Fruit fly (Drosophila melanogaster): Measurements from ENCODE around the gene Bka.

Bka gene

DNA sequence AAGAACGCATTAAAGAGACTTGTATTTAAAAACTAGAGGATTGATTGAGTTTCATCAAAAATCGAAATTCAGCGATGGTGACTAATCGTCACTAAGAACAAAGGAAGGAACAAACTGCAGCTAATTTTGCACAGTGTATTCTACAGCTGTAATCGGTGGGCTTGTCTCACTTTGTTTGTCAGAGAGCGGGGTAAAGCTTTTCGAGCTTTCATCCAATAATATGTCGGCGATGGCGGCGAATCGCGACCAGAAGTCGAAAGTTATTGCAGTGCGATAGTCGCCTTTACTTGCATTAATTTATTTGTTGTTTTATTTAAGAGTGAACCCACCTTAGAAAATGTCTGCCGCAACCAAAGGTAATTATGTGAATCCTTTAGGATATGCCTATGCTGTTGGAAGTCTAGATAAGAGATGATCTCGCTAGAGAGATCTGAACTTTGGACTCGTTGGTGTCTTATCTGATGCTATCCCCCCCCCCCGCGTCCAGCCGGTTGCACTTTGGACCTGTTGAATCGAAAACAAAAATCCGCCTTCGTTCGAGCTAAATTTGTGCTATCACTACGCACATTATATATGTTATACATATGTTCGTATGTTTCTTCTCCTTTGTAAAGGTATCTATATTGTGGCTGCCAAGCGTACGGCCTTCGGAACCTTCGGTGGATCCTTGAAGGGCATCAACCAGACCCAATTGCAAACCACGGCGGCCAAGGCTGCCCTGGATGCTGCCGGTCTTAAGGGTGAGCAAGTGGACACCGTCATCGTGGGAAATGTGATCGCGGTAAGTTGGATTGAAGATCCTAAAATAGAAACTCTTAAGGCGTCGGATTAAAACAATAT is 20.1 kb downstream of the Bka start, which contains the start of gene yip2 (continued):
- TF ChIP-seq Med (GFP tag) = peak; percentile 94
- peak; percentile 51 for TF ChIP-seq CG10209 (GFP tag; optimal IDR thresholded peaks at IDR 0.05)
- peak; percentile 21 for TF ChIP-seq schlank (tag; optimal IDR thresholded peaks at IDR 0.05)
- TF ChIP-seq croc (GFP tag; conservative IDR thresholded peaks at IDR 0.05) = no peak
- TF ChIP-seq vfl (GFP tag; optimal IDR thresholded peaks at IDR 0.05) = peak; percentile 44
- TF ChIP-seq ac (GFP tag; optimal IDR thresholded peaks at IDR 0.05) = no peak
- peak; percentile 65 for TF ChIP-seq CG10366 (GFP tag; IDR thresholded peaks at IDR 0.05)
- peak; percentile 61 for TF ChIP-seq ind (GFP tag; optimal IDR thresholded peaks at IDR 0.05)
- no peak for TF ChIP-seq Dp (GFP tag; optimal IDR thresholded peaks at IDR 0.05)
- peak; percentile 73 for TF ChIP-seq CG13424 (tag; optimal IDR thresholded peaks at IDR 0.05)
- TF ChIP-seq CG11560 (tag; IDR thresholded peaks at IDR 0.05) = no peak
- no peak for TF ChIP-seq toy (GFP tag; IDR thresholded peaks at IDR 0.05)
- TF ChIP-seq YL-1 (GFP tag; optimal IDR thresholded peaks at IDR 0.05) = peak; percentile 52
- TF ChIP-seq CG11247 (GFP tag; IDR thresholded peaks at IDR 0.05) = peak; percentile 40
- TF ChIP-seq zf30C (GFP tag; optimal IDR thresholded peaks at IDR 0.05) = peak; percentile 88
- peak; percentile 28; the same call in 1 of the 4 replicates for TF ChIP-seq Gug (GFP tag; IDR thresholded peaks at IDR 0.05)
- peak; percentile 83 for TF ChIP-seq CG2120 (GFP tag; optimal IDR thresholded peaks at IDR 0.05)
- no peak for TF ChIP-seq tio (GFP tag; optimal IDR thresholded peaks at IDR 0.05)
- peak; percentile 51 for TF ChIP-seq scrt (GFP tag; optimal IDR thresholded peaks at IDR 0.05)
- no peak for TF ChIP-seq pnt (GFP tag; optimal IDR thresholded peaks at IDR 0.05)
- no peak for TF ChIP-seq fru (optimal IDR thresholded peaks at IDR 0.05)
- TF ChIP-seq fd3F (GFP tag; optimal IDR thresholded peaks at IDR 0.05) = peak; percentile 41
- TF ChIP-seq CG17568 (GFP tag; optimal IDR thresholded peaks at IDR 0.05) = peak; percentile 55
- no peak for TF ChIP-seq CG2129 (GFP tag; IDR thresholded peaks at IDR 0.05; ENCODE audit: partially characterized antibody)
- TF ChIP-seq prd (optimal IDR thresholded peaks at IDR 0.05) = no peak
- peak; percentile 65 for TF ChIP-seq prd (GFP tag; IDR thresholded peaks at IDR 0.05)
- TF ChIP-seq Sin3A (optimal IDR thresholded peaks at IDR 0.05) = no peak
- peak; percentile 47; the same call in 1 of the 3 replicates for TF ChIP-seq CG14050 (GFP tag; IDR thresholded peaks at IDR 0.05)
- TF ChIP-seq ATbp (GFP tag; optimal IDR thresholded peaks at IDR 0.05) = peak; percentile 44
- TF ChIP-seq CG7987 (GFP tag; optimal IDR thresholded peaks at IDR 0.05) = peak; percentile 37
- TF ChIP-seq Oli (tag; optimal IDR thresholded peaks at IDR 0.05) = peak; percentile 49
- no peak for TF ChIP-seq hkb (optimal IDR thresholded peaks at IDR 0.05)
- TF ChIP-seq hkb (GFP tag; IDR thresholded peaks at IDR 0.05) = peak; percentile 76
- TF ChIP-seq CG34422 (GFP tag; IDR thresholded peaks at IDR 0.05) = peak; percentile 55; the same call in 1 of the 3 replicates
- no peak for TF ChIP-seq Spps (tag; optimal IDR thresholded peaks at IDR 0.05)
- peak; percentile 42 for TF ChIP-seq CoRest (tag; optimal IDR thresholded peaks at IDR 0.05)
- peak; percentile 76 for TF ChIP-seq Xbp1 (GFP tag; optimal IDR thresholded peaks at IDR 0.05)
- peak; percentile 32; the same call in 1 of the 2 replicates for TF ChIP-seq CG11696 (GFP tag; IDR thresholded peaks at IDR 0.05)
- TF ChIP-seq dmrt99B (tag; optimal IDR thresholded peaks at IDR 0.05) = peak; percentile 60
- no peak for TF ChIP-seq CG1602 (GFP tag; optimal IDR thresholded peaks at IDR 0.05)
- TF ChIP-seq CG10543 (GFP tag; optimal IDR thresholded peaks at IDR 0.05) = peak; percentile 59
- TF ChIP-seq CG10321 (GFP tag; IDR thresholded peaks at IDR 0.05) = peak; percentile 42; the same call in 1 of the 2 replicates
- TF ChIP-seq btn (GFP tag; optimal IDR thresholded peaks at IDR 0.05) = no peak
- peak; percentile 36 for TF ChIP-seq pfk (GFP tag; optimal IDR thresholded peaks at IDR 0.05)
- TF ChIP-seq sd (tag; optimal IDR thresholded peaks at IDR 0.05) = no peak
- no peak for TF ChIP-seq Lpt (GFP tag; optimal IDR thresholded peaks at IDR 0.05)
- no peak for TF ChIP-seq CG15696 (tag; optimal IDR thresholded peaks at IDR 0.05)
- no peak for TF ChIP-seq Hey (tag; optimal IDR thresholded peaks at IDR 0.05)
- no peak for TF ChIP-seq CG8089 (GFP tag; optimal IDR thresholded peaks at IDR 0.05)
- TF ChIP-seq B-H2 (GFP tag; optimal IDR thresholded peaks at IDR 0.05) = peak; percentile 66
